Worm (Caenorhabditis elegans): Measurements from ENCODE around the gene pqn-48.

Gene pqn-48

ce11 chrII:3992660-3993245 is 45.9 kb upstream of the pqn-48 start, which contains the start of gene Y14H12A.1:
Gene Y14H12A.1, plus strand, starts transcription at chrII:3993195.
- TF ChIP-seq unc-39 (tag; optimal IDR thresholded peaks at IDR 0.05) (no peak), unc-62 (GFP tag; optimal IDR thresholded peaks at IDR 0.05 in 1 of 2) (no peak), unc-62 (tag; optimal IDR thresholded peaks at IDR 0.05) (no peak), ZK546.5 (tag; optimal IDR thresholded peaks at IDR 0.05) (no peak), ama-1 (optimal IDR thresholded peaks at IDR 0.05) (no peak), nhr-11 (tag; optimal IDR thresholded peaks at IDR 0.05) (no peak), daf-16 (GFP tag; optimal IDR thresholded peaks at IDR 0.05) (no peak), daf-16 (tag; optimal IDR thresholded peaks at IDR 0.05) (peak; percentile 72), php-3 (GFP tag; IDR thresholded peaks at IDR 0.05) (peak; percentile 75; the same call in 1 of the 2 replicates), ztf-7 (tag; optimal IDR thresholded peaks at IDR 0.05) (no peak)

ce11 chrII:3996005-3996404 is 42.7 kb upstream of the pqn-48 start, which contains the start of gene clc-22:
Gene clc-22, minus strand, starts transcription at chrII:3996075.
- no peak for TF ChIP-seq nhr-25 (tag; optimal IDR thresholded peaks at IDR 0.05; ENCODE audit: borderline replicate concordance, insufficient read depth)
- no peak for TF ChIP-seq spr-3 (GFP tag; optimal IDR thresholded peaks at IDR 0.05)
- no peak for TF ChIP-seq unc-130 (GFP tag; optimal IDR thresholded peaks at IDR 0.05)
- no peak for TF ChIP-seq sdz-12 (GFP tag; optimal IDR thresholded peaks at IDR 0.05)
- TF ChIP-seq mep-1 (tag; optimal IDR thresholded peaks at IDR 0.05): no peak
- no peak for TF ChIP-seq fkh-10 (GFP tag; optimal IDR thresholded peaks at IDR 0.05)
- no peak for TF ChIP-seq egl-43 (GFP tag; IDR thresholded peaks at IDR 0.05)
- TF ChIP-seq hif-1 (tag; optimal IDR thresholded peaks at IDR 0.05): no peak

DNA sequence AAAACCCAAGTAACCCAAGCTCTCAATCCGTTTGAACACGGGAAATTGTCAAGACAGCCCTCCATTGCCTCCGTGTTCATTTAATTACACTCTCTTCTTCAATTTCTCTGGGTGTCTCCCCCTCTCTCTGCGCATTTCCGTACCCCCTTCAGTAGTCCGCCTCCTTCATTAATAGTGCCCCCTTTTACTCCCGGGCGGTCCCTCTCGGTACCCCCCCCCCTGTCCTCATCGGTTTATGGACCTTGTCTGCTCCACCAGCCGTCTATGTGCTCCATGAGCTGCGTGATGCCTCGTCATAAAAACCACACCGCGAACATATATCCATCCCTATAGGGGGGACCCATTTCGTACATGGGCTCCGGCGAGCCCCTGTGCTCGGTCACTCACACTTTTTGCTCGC is 39.1 kb upstream of the pqn-48 start:
- TF ChIP-seq aha-1 (tag): peak; percentile 35
- TF ChIP-seq madf-9 (GFP tag; conservative IDR thresholded peaks at IDR 0.05): no peak
- TF ChIP-seq tra-1 (GFP tag; IDR thresholded peaks at IDR 0.05): 0 out of 2 replicates have a peak, but pooled peaks have one; percentile 59
- 0 out of 2 replicates have a peak, but pooled peaks have one; percentile 24 for TF ChIP-seq hmg-1.1 (GFP tag; IDR thresholded peaks at IDR 0.05)
- TF ChIP-seq daf-19 (GFP tag; conservative IDR thresholded peaks at IDR 0.05): no peak
- no peak for TF ChIP-seq dve-1 (tag; optimal IDR thresholded peaks at IDR 0.05; ENCODE audit: insufficient read depth)
- peak in 1 of 2 experiments; percentile 32 for TF ChIP-seq unc-62 (GFP tag; optimal IDR thresholded peaks at IDR 0.05 in 1 of 2)
- TF ChIP-seq unc-62 (tag; optimal IDR thresholded peaks at IDR 0.05): no peak
- TF ChIP-seq set-16 (GFP tag; IDR thresholded peaks at IDR 0.05): peak; percentile 76
- TF ChIP-seq attf-4 (tag; optimal IDR thresholded peaks at IDR 0.05): no peak

ce11 chrII:4000430-4000829 is 38.3 kb upstream of the pqn-48 start:
- TF ChIP-seq nhr-237 (tag; optimal IDR thresholded peaks at IDR 0.05) (no peak), ces-1 (GFP tag; optimal IDR thresholded peaks at IDR 0.05) (no peak), ceh-32 (tag; optimal IDR thresholded peaks at IDR 0.05; ENCODE audit: poor library complexity) (no peak), php-3 (GFP tag; IDR thresholded peaks at IDR 0.05) (no peak), ZK546.5 (tag; optimal IDR thresholded peaks at IDR 0.05) (no peak), dpl-1 (GFP tag; optimal IDR thresholded peaks at IDR 0.05) (no peak), hlh-30 (tag; optimal IDR thresholded peaks at IDR 0.05; ENCODE audit: insufficient read depth) (no peak), F10B5.3 (tag; optimal IDR thresholded peaks at IDR 0.05) (no peak), rbr-2 (tag; optimal IDR thresholded peaks at IDR 0.05) (no peak), nhr-11 (tag; optimal IDR thresholded peaks at IDR 0.05) (no peak), lin-39 (tag; optimal IDR thresholded peaks at IDR 0.05) (no peak), daf-12 (tag; optimal IDR thresholded peaks at IDR 0.05) (no peak), set-16 (GFP tag; IDR thresholded peaks at IDR 0.05) (no peak)

All from whole organism, L4 larva.